Fruit fly (Drosophila melanogaster) whole organism, embryonic: ENCODE measurements around the gene CG6356.
A peak's percentile ranks its signal among the peaks of the same experiment; 100 is the strongest.

Experiments used
- Blimp-1 ChIP-seq: fragments of 200-800 bp; sonication (Bioruptor generic); optimal IDR thresholded peaks from 3 replicates; lab custom pipeline; 2018; ENCODE audit warnings: missing biosample characterization, missing genetic modification characterization, mild to moderate bottlenecking, moderate library complexity, missing genetic modification reagents
- CG10431 ChIP-seq: fragments of 200-800 bp; sonication (Bioruptor generic); optimal IDR thresholded peaks from 3 replicates; lab custom pipeline; 2018; ENCODE audit warnings: missing biosample characterization, mild to moderate bottlenecking, missing genetic modification characterization
- CG11560 ChIP-seq: fragments of 200-800 bp; sonication (Bioruptor generic); IDR thresholded peaks from 3 replicates; pipeline ENCODE4 v1.3.6; 2022; ENCODE audit warnings: missing biosample characterization, missing genetic modification characterization
- CG16813 ChIP-seq: fragments of 200-800 bp; sonication (Bioruptor generic); IDR thresholded peaks from 3 replicates; pipeline ENCODE4 v1.3.6; 2022; ENCODE audit warnings: missing biosample characterization, missing genetic modification characterization; ENCODE audit not compliant: partially characterized antibody
- CG2129 ChIP-seq: fragments of 200-800 bp; sonication (Bioruptor generic); IDR thresholded peaks from 2 replicates; pipeline ENCODE4 v1.3.6; 2022; ENCODE audit warnings: missing biosample characterization, missing genetic modification characterization; ENCODE audit not compliant: partially characterized antibody
- CG2202 ChIP-seq: fragments of 200-800 bp; sonication (Bioruptor generic); optimal IDR thresholded peaks from 2 replicates; lab custom pipeline; 2018; ENCODE audit warnings: missing biosample characterization, mild to moderate bottlenecking, missing genetic modification characterization
- CG2875 ChIP-seq: fragments of 200-800 bp; sonication (Bioruptor generic); optimal IDR thresholded peaks from 2 replicates; lab custom pipeline; 2017; ENCODE audit warnings: missing biosample characterization, mild to moderate bottlenecking, missing genetic modification characterization, missing genetic modification reagents
- CG30403 ChIP-seq: fragments of 200-800 bp; sonication (Bioruptor generic); optimal IDR thresholded peaks from 3 replicates; lab custom pipeline; 2016; ENCODE audit warnings: missing biosample characterization, missing genetic modification characterization
- CG4360 ChIP-seq: fragments of 200-800 bp; sonication (Bioruptor generic); IDR thresholded peaks from 2 replicates; pipeline ENCODE4 v1.3.6; 2022; ENCODE audit warnings: missing biosample characterization, missing genetic modification characterization
- CG4424 ChIP-seq: fragments of 200-800 bp; sonication (Bioruptor generic); optimal IDR thresholded peaks from 3 replicates; lab custom pipeline; 2016; ENCODE audit warnings: missing biosample characterization, missing genetic modification characterization
- CG5180 ChIP-seq: fragments of 200-800 bp; sonication (Bioruptor generic); optimal IDR thresholded peaks from 3 replicates; lab custom pipeline; 2017; ENCODE audit warnings: missing biosample characterization, missing genetic modification characterization, mild to moderate bottlenecking, moderate library complexity, missing genetic modification reagents
- CG6254 ChIP-seq: fragments of 200-800 bp; sonication (Bioruptor generic); optimal IDR thresholded peaks from 3 replicates; lab custom pipeline; 2017; ENCODE audit warnings: mild to moderate bottlenecking, missing biosample characterization, missing genetic modification reagents, missing genetic modification characterization
- CG6813 ChIP-seq: fragments of 200-800 bp; sonication (Bioruptor generic); optimal IDR thresholded peaks from 2 replicates; lab custom pipeline; 2017; ENCODE audit warnings: missing biosample characterization, missing genetic modification characterization, mild to moderate bottlenecking, moderate library complexity, missing genetic modification reagents
- CG8089 ChIP-seq: fragments of 200-800 bp; sonication (Bioruptor generic); optimal IDR thresholded peaks from 3 replicates; lab custom pipeline; 2016; ENCODE audit warnings: missing biosample characterization, missing genetic modification characterization
- CG8281 ChIP-seq: fragments of 200-800 bp; sonication (Bioruptor generic); optimal IDR thresholded peaks from 2 replicates; lab custom pipeline; 2018; ENCODE audit warnings: missing biosample characterization, mild to moderate bottlenecking, missing genetic modification characterization, moderate library complexity
- CG9215 ChIP-seq: fragments of 200-800 bp; sonication (Bioruptor generic); IDR thresholded peaks from 2 replicates; pipeline ENCODE4 v1.3.6; 2022; ENCODE audit warnings: missing biosample characterization, missing genetic modification characterization
- CG9797 ChIP-seq: fragments of 200-800 bp; sonication (Bioruptor generic); optimal IDR thresholded peaks from 3 replicates; lab custom pipeline; 2018; ENCODE audit warnings: missing biosample characterization, mild to moderate bottlenecking, missing genetic modification characterization
- CHES-1-like ChIP-seq: fragments of 200-800 bp; sonication (Bioruptor generic); optimal IDR thresholded peaks from 2 replicates; lab custom pipeline; 2016; ENCODE audit warnings: missing biosample characterization, missing genetic modification characterization
- Chrac-16 ChIP-seq: fragments of 200-800 bp; sonication (Bioruptor generic); optimal IDR thresholded peaks from 3 replicates; lab custom pipeline; 2016; ENCODE audit warnings: missing biosample characterization, missing genetic modification characterization
- Dip2 ChIP-seq: fragments of 200-800 bp; sonication (Bioruptor generic); IDR thresholded peaks from 2 replicates; pipeline ENCODE4 v1.3.6; 2022; ENCODE audit warnings: missing biosample characterization, missing genetic modification characterization
- Dip3 ChIP-seq: fragments of 200-800 bp; sonication (Bioruptor generic); optimal IDR thresholded peaks from 3 replicates; lab custom pipeline; 2016; ENCODE audit warnings: missing biosample characterization, missing genetic modification characterization
- Doc3 ChIP-seq: fragments of 200-800 bp; sonication (Bioruptor generic); IDR thresholded peaks from 3 replicates; pipeline ENCODE4 v1.3.6; 2022; ENCODE audit warnings: missing biosample characterization, missing genetic modification characterization; ENCODE audit not compliant: partially characterized antibody
- Fer2 ChIP-seq: fragments of 200-800 bp; sonication (Bioruptor generic); optimal IDR thresholded peaks from 2 replicates; lab custom pipeline; 2018; ENCODE audit warnings: missing biosample characterization, mild to moderate bottlenecking, missing genetic modification characterization, moderate library complexity
- Max ChIP-seq: fragments of 200-800 bp; sonication (Bioruptor generic); optimal IDR thresholded peaks from 2 replicates; lab custom pipeline; 2016; ENCODE audit warnings: missing biosample characterization, mild to moderate bottlenecking, missing genetic modification characterization
- NFAT ChIP-seq: fragments of 200-800 bp; sonication (Bioruptor generic); IDR thresholded peaks from 2 replicates; pipeline ENCODE4 v1.3.6; 2022; ENCODE audit warnings: missing biosample characterization, missing genetic modification characterization
- Ptx1 ChIP-seq: fragments of 200-800 bp; sonication (Bioruptor generic); IDR thresholded peaks from 2 replicates; pipeline ENCODE4 v1.3.6; 2022; ENCODE audit warnings: missing biosample characterization, missing genetic modification characterization
- Vsx1 ChIP-seq: fragments of 200-800 bp; sonication (Bioruptor generic); optimal IDR thresholded peaks from 2 replicates; lab custom pipeline; 2017; ENCODE audit warnings: missing biosample characterization, mild to moderate bottlenecking, missing genetic modification characterization, missing genetic modification reagents
- Xrp1 ChIP-seq: fragments of 200-800 bp; sonication (Bioruptor generic); IDR thresholded peaks from 2 replicates; pipeline ENCODE4 v1.3.6; 2022; ENCODE audit warnings: missing biosample characterization, missing genetic modification characterization
- ato ChIP-seq: fragments of 200-800 bp; sonication (Bioruptor generic); IDR thresholded peaks from 2 replicates; pipeline ENCODE4 v1.3.6; 2022; ENCODE audit warnings: missing biosample characterization, missing genetic modification characterization; ENCODE audit not compliant: partially characterized antibody
- da ChIP-seq: fragments of 200-800 bp; sonication (Bioruptor generic); optimal IDR thresholded peaks from 2 replicates; lab custom pipeline; 2016; ENCODE audit warnings: missing biosample characterization, missing genetic modification characterization
- ems ChIP-seq: fragments of 200-800 bp; sonication (Bioruptor generic); optimal IDR thresholded peaks from 3 replicates; lab custom pipeline; 2016; ENCODE audit warnings: missing biosample characterization, missing genetic modification characterization
- eve ChIP-seq, 2 experiments: fragments of >200 bp; optimal IDR thresholded peaks; 2 replicates each; lab custom pipeline; 2017; ENCODE audit warnings: missing biosample characterization in 2 of 2, missing genetic modification characterization in 2 of 2
- fd64A ChIP-seq: fragments of 200-800 bp; sonication (Bioruptor generic); optimal IDR thresholded peaks from 3 replicates; lab custom pipeline; 2018; ENCODE audit warnings: missing biosample characterization, mild to moderate bottlenecking, missing genetic modification characterization
- gcm2 ChIP-seq: fragments of 200-800 bp; sonication (Bioruptor generic); optimal IDR thresholded peaks from 2 replicates; lab custom pipeline; 2016; ENCODE audit warnings: missing biosample characterization, missing genetic modification characterization
- gem ChIP-seq: fragments of 200-800 bp; sonication (Bioruptor generic); optimal IDR thresholded peaks from 2 replicates; lab custom pipeline; 2019; ENCODE audit warnings: missing biosample characterization, mild to moderate bottlenecking, missing genetic modification characterization, moderate library complexity
- gsb-n ChIP-seq: fragments of 200-800 bp; sonication (Bioruptor generic); optimal IDR thresholded peaks from 3 replicates; lab custom pipeline; 2018; ENCODE audit warnings: missing biosample characterization, mild to moderate bottlenecking, missing genetic modification characterization
- lov ChIP-seq, 2 experiments: fragments of 200-800 bp in 1 of 2; fragments of >200 bp in 1 of 2; sonication (Bioruptor generic) in 1 of 2; IDR thresholded peaks in 1 of 2; optimal IDR thresholded peaks in 1 of 2; 2 replicates in 1 of 2; 3 replicates in 1 of 2; pipeline versions ENCODE4 v1.3.6 to Lab custom; 2017 to 2022; ENCODE audit warnings: missing biosample characterization in 1 of 2, missing genetic modification characterization in 1 of 2
- pzg ChIP-seq: fragments of 200-800 bp; sonication (Bioruptor generic); optimal IDR thresholded peaks from 3 replicates; lab custom pipeline; 2018; ENCODE audit warnings: missing biosample characterization, mild to moderate bottlenecking, missing genetic modification characterization, moderate library complexity
- sc ChIP-seq, 3 experiments: fragments of >200 bp in 2 of 3; fragments of 200-800 bp in 1 of 3; sonication (Bioruptor generic) in 1 of 3; optimal IDR thresholded peaks; 2 replicates in 2 of 3; 3 replicates in 1 of 3; lab custom pipeline; 2017; ENCODE audit warnings: mild to moderate bottlenecking in 1 of 3, missing biosample characterization in 1 of 3, missing genetic modification characterization in 1 of 3, missing genetic modification reagents in 1 of 3
- sd ChIP-seq: fragments of 200-800 bp; sonication (Bioruptor generic); optimal IDR thresholded peaks from 3 replicates; lab custom pipeline; 2018; ENCODE audit warnings: missing biosample characterization, mild to moderate bottlenecking, missing genetic modification characterization, moderate library complexity
- sens ChIP-seq: fragments of 200-800 bp; sonication (Bioruptor generic); peaks from one replicate; lab custom pipeline; 2016; ENCODE audit warnings: missing biosample characterization, missing genetic modification characterization
- slp2 ChIP-seq: fragments of 200-800 bp; sonication (Bioruptor generic); optimal IDR thresholded peaks from 2 replicates; lab custom pipeline; 2016; ENCODE audit warnings: missing biosample characterization, missing genetic modification characterization
- stc ChIP-seq: fragments of 200-800 bp; sonication (Bioruptor generic); IDR thresholded peaks from 2 replicates; pipeline ENCODE4 v1.3.6; 2022; ENCODE audit warnings: missing biosample characterization, missing genetic modification characterization
- ttk ChIP-seq: fragments of 200-800 bp; sonication (Bioruptor generic); IDR thresholded peaks from 2 replicates; pipeline ENCODE4 v2.1.2; 2022; ENCODE audit warnings: missing biosample characterization, missing genetic modification characterization
- twi ChIP-seq: fragments of 200-800 bp; optimal IDR thresholded peaks from 2 replicates; lab custom pipeline; 2019; ENCODE audit warnings: missing biosample characterization, mild to moderate bottlenecking, missing genetic modification characterization, moderate library complexity
- unc-4 ChIP-seq: fragments of 200-800 bp; sonication (Bioruptor generic); IDR thresholded peaks from 2 replicates; pipeline ENCODE4 v1.3.6; 2022; ENCODE audit warnings: missing biosample characterization, missing genetic modification characterization; ENCODE audit not compliant: partially characterized antibody

Gene CG6356

DNA sequence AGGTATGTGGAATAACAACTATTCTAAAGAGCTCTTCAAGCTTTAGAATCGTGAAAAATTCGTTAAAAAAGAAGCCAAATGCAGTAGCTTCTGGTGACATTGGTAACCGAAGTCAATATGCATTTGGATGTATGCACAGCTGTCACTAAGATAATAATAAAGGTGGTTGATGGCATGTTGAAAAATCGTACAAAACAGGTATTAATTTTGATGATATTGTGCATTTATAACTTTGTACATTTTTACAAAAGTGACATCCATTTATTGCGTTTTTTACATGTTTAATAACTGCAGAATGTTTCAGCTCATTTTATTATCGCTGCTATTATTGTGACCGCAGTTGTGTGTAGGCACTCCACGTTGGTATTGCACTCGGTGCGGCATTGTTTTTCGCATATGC is 17.8 kb downstream of the CG6356 start (continued):
- TF ChIP-seq da (GFP tag; lab: Kevin White, UChicago) (no peak), fd64A (peak; percentile 27), sens (GFP tag; lab: Kevin White, UChicago) (peak; percentile 87), Ptx1 (GFP tag; lab: Robert Waterston, UW) (no peak), Fer2 (tag; lab: Kevin White, UChicago) (no peak), CG5180 (GFP tag; lab: Kevin White, UChicago) (no peak), CG4424 (GFP tag; lab: Kevin White, UChicago) (peak; percentile 2), twi (no peak), CG8089 (GFP tag; lab: Kevin White, UChicago) (no peak), CG9797 (no peak), Vsx1 (GFP tag; lab: Kevin White, UChicago) (no peak), unc-4 (GFP tag; lab: Robert Waterston, UW) (no peak), Xrp1 (GFP tag; lab: Robert Waterston, UW) (peak; percentile 45), Blimp-1 (GFP tag; lab: Kevin White, UChicago) (peak; percentile 38), pzg (GFP tag; lab: Kevin White, UChicago) (no peak), CG30403 (no peak), eve (GFP tag; optimal IDR thresholded peaks at IDR 0.05; lab: Kevin White, UChicago) (no peak), Max (GFP tag; lab: Kevin White, UChicago) (no peak), sc (optimal IDR thresholded peaks at IDR 0.05; lab: Kevin White, UChicago) (no peak), sc (GFP tag; optimal IDR thresholded peaks at IDR 0.05; lab: Kevin White, UChicago) (peak; percentile 13), ato (GFP tag; lab: Robert Waterston, UW) (no peak), CG10431 (GFP tag; lab: Kevin White, UChicago) (peak; percentile 25), Chrac-16 (GFP tag; lab: Kevin White, UChicago) (no peak), ems (GFP tag; lab: Kevin White, UChicago) (no peak), stc (GFP tag; lab: Robert Waterston, UW) (no peak; the same call in 1 of the 2 replicates), sd (no peak), CG6254 (GFP tag; lab: Kevin White, UChicago) (peak; percentile 27), Dip2 (no peak), Dip3 (GFP tag; lab: Kevin White, UChicago) (no peak), CG4360 (GFP tag; lab: Robert Waterston, UW) (0 out of 2 replicates have a peak, but pooled peaks have one; percentile 30), CG2875 (GFP tag; lab: Kevin White, UChicago) (peak; percentile 54), ttk (GFP tag; lab: Robert Waterston, UW) (no peak), CG8281 (tag; lab: Kevin White, UChicago) (no peak), CG16813 (GFP tag; lab: Robert Waterston, UW) (no peak), CG9215 (GFP tag; lab: Robert Waterston, UW) (no peak), Doc3 (GFP tag; lab: Robert Waterston, UW) (no peak), gem (tag; lab: Kevin White, UChicago) (peak; percentile 4), gsb-n (tag; lab: Kevin White, UChicago) (peak; percentile 8), gcm2 (GFP tag; lab: Kevin White, UChicago) (no peak), CHES-1-like (GFP tag; lab: Kevin White, UChicago) (no peak), slp2 (no peak), CG2129 (GFP tag; lab: Robert Waterston, UW) (no peak), lov (optimal IDR thresholded peaks at IDR 0.05; lab: Kevin White, UChicago) (no peak), lov (GFP tag; IDR thresholded peaks at IDR 0.05; lab: Robert Waterston, UW) (0 out of 3 replicates have a peak, but pooled peaks have one; percentile 17), NFAT (GFP tag; lab: Robert Waterston, UW) (no peak), CG2202 (tag; lab: Kevin White, UChicago) (peak; percentile 5), CG11560 (tag; lab: Robert Waterston, UW) (no peak), CG6813 (no peak)
